Fruit fly (Drosophila melanogaster) whole organism, embryonic: ENCODE results near the gene Rbm13.

Experiments
- Adf1 ChIP-seq: fragments of 200-800 bp; sonication (Bioruptor generic); IDR thresholded peaks from 2 replicates; pipeline ENCODE4 v1.3.6; 2022; ENCODE audit warnings: missing biosample characterization, missing genetic modification characterization
- Bgb ChIP-seq: fragments of 200-800 bp; sonication (Bioruptor generic); IDR thresholded peaks from 2 replicates; pipeline ENCODE4 v1.3.6; 2022; ENCODE audit warnings: missing biosample characterization, missing genetic modification characterization; ENCODE audit not compliant: partially characterized antibody
- CG10209 ChIP-seq: fragments of 200-800 bp; sonication (Bioruptor generic); optimal IDR thresholded peaks from 3 replicates; lab custom pipeline; 2017; ENCODE audit warnings: missing biosample characterization, mild to moderate bottlenecking, missing genetic modification characterization, missing genetic modification reagents
- CG10959 ChIP-seq: fragments of 200-800 bp; sonication (Bioruptor generic); IDR thresholded peaks from 2 replicates; pipeline ENCODE4 v1.3.6; 2022; ENCODE audit warnings: missing biosample characterization, missing genetic modification characterization
- CG12769 ChIP-seq: fragments of 200-800 bp; sonication (Bioruptor generic); optimal IDR thresholded peaks from 2 replicates; lab custom pipeline; 2019; ENCODE audit warnings: missing biosample characterization, mild to moderate bottlenecking, missing genetic modification characterization, moderate library complexity
- CG15269 ChIP-seq: fragments of 200-800 bp; sonication (Bioruptor generic); optimal IDR thresholded peaks from 2 replicates; lab custom pipeline; 2018; ENCODE audit warnings: missing biosample characterization, mild to moderate bottlenecking, missing genetic modification characterization, moderate library complexity
- CG2120 ChIP-seq: fragments of 200-800 bp; sonication (Bioruptor generic); optimal IDR thresholded peaks from 3 replicates; lab custom pipeline; 2016; ENCODE audit warnings: missing biosample characterization, missing genetic modification characterization
- CG2712 ChIP-seq: fragments of 200-800 bp; optimal IDR thresholded peaks from 3 replicates; lab custom pipeline; 2019; ENCODE audit warnings: missing biosample characterization, mild to moderate bottlenecking, missing genetic modification characterization, moderate library complexity
- CG3163 ChIP-seq: fragments of 200-800 bp; sonication (Bioruptor generic); optimal IDR thresholded peaks from 3 replicates; lab custom pipeline; 2016; ENCODE audit warnings: missing biosample characterization, missing genetic modification characterization
- CG3726 ChIP-seq: fragments of 200-800 bp; sonication (Bioruptor generic); IDR thresholded peaks from 3 replicates; pipeline ENCODE4, ENCODE4 v1.3.6; 2022; ENCODE audit warnings: missing biosample characterization, missing genetic modification characterization
- CG4617 ChIP-seq: fragments of 200-800 bp; sonication (Bioruptor generic); optimal IDR thresholded peaks from 3 replicates; lab custom pipeline; 2016; ENCODE audit warnings: missing biosample characterization, missing genetic modification characterization, borderline replicate concordance
- CG5245 ChIP-seq: fragments of 200-800 bp; sonication (Bioruptor generic); optimal IDR thresholded peaks from 3 replicates; lab custom pipeline; 2016; ENCODE audit warnings: missing biosample characterization, missing genetic modification characterization
- CG7357 ChIP-seq: fragments of 200-800 bp; sonication (Bioruptor generic); IDR thresholded peaks from 3 replicates; pipeline ENCODE4 v1.3.6; 2022; ENCODE audit warnings: missing biosample characterization, missing genetic modification characterization
- CG8388 ChIP-seq: fragments of 200-800 bp; sonication (Bioruptor generic); optimal IDR thresholded peaks from 2 replicates; lab custom pipeline; 2019; ENCODE audit warnings: missing biosample characterization, mild to moderate bottlenecking, missing genetic modification characterization, moderate library complexity
- CG9215 ChIP-seq: fragments of 200-800 bp; sonication (Bioruptor generic); IDR thresholded peaks from 2 replicates; pipeline ENCODE4 v1.3.6; 2022; ENCODE audit warnings: missing biosample characterization, missing genetic modification characterization
- CG9876 ChIP-seq: fragments of 200-800 bp; sonication (Bioruptor generic); optimal IDR thresholded peaks from 2 replicates; lab custom pipeline; 2016; ENCODE audit warnings: missing biosample characterization, missing genetic modification characterization
- Dad ChIP-seq: fragments of 200-800 bp; sonication (Bioruptor generic); optimal IDR thresholded peaks from 3 replicates; lab custom pipeline; 2016; ENCODE audit warnings: missing biosample characterization, missing genetic modification characterization
- Deaf1 ChIP-seq: fragments of 200-800 bp; optimal IDR thresholded peaks from 3 replicates; lab custom pipeline; 2019; ENCODE audit warnings: missing biosample characterization, mild to moderate bottlenecking, missing genetic modification characterization, moderate library complexity
- Elba2 ChIP-seq: fragments of 200-800 bp; sonication (Bioruptor generic); optimal IDR thresholded peaks from 3 replicates; lab custom pipeline; 2016; ENCODE audit warnings: missing biosample characterization, missing genetic modification characterization
- HmgD ChIP-seq: fragments of 200-800 bp; sonication (Bioruptor generic); optimal IDR thresholded peaks from 3 replicates; lab custom pipeline; 2016; ENCODE audit warnings: missing biosample characterization, missing genetic modification characterization
- Lhr ChIP-seq: fragments of 200-800 bp; sonication (Bioruptor generic); optimal IDR thresholded peaks from 3 replicates; lab custom pipeline; 2017; ENCODE audit warnings: mild to moderate bottlenecking, missing biosample characterization, missing genetic modification reagents, missing genetic modification characterization
- Meics ChIP-seq: fragments of 200-800 bp; sonication (Bioruptor generic); optimal IDR thresholded peaks from 2 replicates; lab custom pipeline; 2017; ENCODE audit warnings: missing biosample characterization, mild to moderate bottlenecking, missing genetic modification characterization
- Mes4 ChIP-seq: fragments of 200-800 bp; sonication (Bioruptor generic); optimal IDR thresholded peaks from 2 replicates; lab custom pipeline; 2016; ENCODE audit warnings: missing biosample characterization, missing genetic modification characterization
- NfI ChIP-seq: fragments of 200-800 bp; sonication (Bioruptor generic); optimal IDR thresholded peaks from 3 replicates; lab custom pipeline; 2018; ENCODE audit warnings: missing biosample characterization, mild to moderate bottlenecking, missing genetic modification characterization, moderate library complexity
- PHDP ChIP-seq: fragments of 200-800 bp; sonication (Bioruptor generic); optimal IDR thresholded peaks from 3 replicates; lab custom pipeline; 2018; ENCODE audit warnings: missing biosample characterization, mild to moderate bottlenecking, missing genetic modification characterization, moderate library complexity
- Sox102F ChIP-seq: fragments of 200-800 bp; sonication (Bioruptor generic); optimal IDR thresholded peaks from 2 replicates; lab custom pipeline; 2018; ENCODE audit warnings: missing biosample characterization, mild to moderate bottlenecking, missing genetic modification characterization, moderate library complexity
- az2 ChIP-seq: fragments of 200-800 bp; sonication (Bioruptor generic); optimal IDR thresholded peaks from 3 replicates; lab custom pipeline; 2016; ENCODE audit warnings: missing biosample characterization, missing genetic modification characterization
- caup ChIP-seq: fragments of 200-800 bp; sonication (Bioruptor generic); optimal IDR thresholded peaks from 3 replicates; lab custom pipeline; 2017; ENCODE audit warnings: missing biosample characterization, mild to moderate bottlenecking, missing genetic modification characterization, moderate library complexity; ENCODE audit not compliant: severe bottlenecking
- ci ChIP-seq: fragments of 200-800 bp; sonication (Bioruptor generic); IDR thresholded peaks from 3 replicates; pipeline ENCODE4 v1.3.6; 2022; ENCODE audit warnings: missing biosample characterization, missing genetic modification characterization
- corto ChIP-seq: fragments of 200-800 bp; sonication (Bioruptor generic); optimal IDR thresholded peaks from 2 replicates; lab custom pipeline; 2016; ENCODE audit warnings: missing biosample characterization, mild to moderate bottlenecking, missing genetic modification characterization, moderate library complexity
- crc ChIP-seq: fragments of 200-800 bp; sonication (Bioruptor generic); optimal IDR thresholded peaks from 2 replicates; lab custom pipeline; 2016; ENCODE audit warnings: missing biosample characterization, missing genetic modification characterization
- ewg ChIP-seq: fragments of 200-800 bp; sonication (Bioruptor generic); optimal IDR thresholded peaks from 3 replicates; lab custom pipeline; 2017; ENCODE audit warnings: mild to moderate bottlenecking, missing biosample characterization, missing genetic modification reagents, missing genetic modification characterization
- fd96Cb ChIP-seq: fragments of 200-800 bp; sonication (Bioruptor generic); optimal IDR thresholded peaks from 2 replicates; lab custom pipeline; 2018; ENCODE audit warnings: missing biosample characterization, mild to moderate bottlenecking, missing genetic modification characterization, moderate library complexity
- gcm ChIP-seq: fragments of 200-800 bp; sonication (Bioruptor generic); optimal IDR thresholded peaks from 2 replicates; lab custom pipeline; 2019; ENCODE audit warnings: missing biosample characterization, mild to moderate bottlenecking, missing genetic modification characterization, moderate library complexity
- grau ChIP-seq: fragments of 200-800 bp; optimal IDR thresholded peaks from 3 replicates; lab custom pipeline; 2019; ENCODE audit warnings: missing biosample characterization, mild to moderate bottlenecking, missing genetic modification characterization, moderate library complexity
- inv ChIP-seq: fragments of 200-800 bp; sonication (Bioruptor generic); IDR thresholded peaks from 2 replicates; pipeline ENCODE4 v1.3.6; 2022; ENCODE audit warnings: missing biosample characterization, missing genetic modification characterization; ENCODE audit not compliant: partially characterized antibody
- klu ChIP-seq: fragments of 200-800 bp; sonication (Bioruptor generic); IDR thresholded peaks from 2 replicates; pipeline ENCODE4 v1.3.6; 2022; ENCODE audit warnings: missing biosample characterization, missing genetic modification characterization
- oc ChIP-seq: fragments of 200-800 bp; sonication (Bioruptor generic); optimal IDR thresholded peaks from 2 replicates; lab custom pipeline; 2018; ENCODE audit warnings: missing biosample characterization, mild to moderate bottlenecking, missing genetic modification characterization, moderate library complexity
- odd ChIP-seq: fragments of 200-800 bp; sonication (Bioruptor generic); optimal IDR thresholded peaks from 2 replicates; lab custom pipeline; 2017; ENCODE audit warnings: missing biosample characterization, mild to moderate bottlenecking, missing genetic modification characterization
- peb ChIP-seq: fragments of 200-800 bp; sonication (Bioruptor generic); IDR thresholded peaks from 2 replicates; pipeline ENCODE4 v1.3.6; 2022; ENCODE audit warnings: missing biosample characterization, missing genetic modification characterization
- pfk ChIP-seq: fragments of 200-800 bp; sonication (Bioruptor generic); optimal IDR thresholded peaks from 2 replicates; lab custom pipeline; 2018; ENCODE audit warnings: missing biosample characterization, mild to moderate bottlenecking, missing genetic modification characterization, moderate library complexity
- pzg ChIP-seq: fragments of 200-800 bp; sonication (Bioruptor generic); optimal IDR thresholded peaks from 3 replicates; lab custom pipeline; 2018; ENCODE audit warnings: missing biosample characterization, mild to moderate bottlenecking, missing genetic modification characterization, moderate library complexity
- sc ChIP-seq, 3 experiments: fragments of >200 bp in 2 of 3; fragments of 200-800 bp in 1 of 3; sonication (Bioruptor generic) in 1 of 3; optimal IDR thresholded peaks; 2 replicates in 2 of 3; 3 replicates in 1 of 3; lab custom pipeline; 2017; ENCODE audit warnings: mild to moderate bottlenecking in 1 of 3, missing biosample characterization in 1 of 3, missing genetic modification characterization in 1 of 3, missing genetic modification reagents in 1 of 3
- sd ChIP-seq: fragments of 200-800 bp; sonication (Bioruptor generic); optimal IDR thresholded peaks from 3 replicates; lab custom pipeline; 2018; ENCODE audit warnings: missing biosample characterization, mild to moderate bottlenecking, missing genetic modification characterization, moderate library complexity
- slp2 ChIP-seq: fragments of 200-800 bp; sonication (Bioruptor generic); optimal IDR thresholded peaks from 2 replicates; lab custom pipeline; 2016; ENCODE audit warnings: missing biosample characterization, missing genetic modification characterization
- unc-4 ChIP-seq: fragments of 200-800 bp; sonication (Bioruptor generic); IDR thresholded peaks from 2 replicates; pipeline ENCODE4 v1.3.6; 2022; ENCODE audit warnings: missing biosample characterization, missing genetic modification characterization; ENCODE audit not compliant: partially characterized antibody
- usp ChIP-seq: fragments of >200 bp; optimal IDR thresholded peaks from 2 replicates; lab custom pipeline; 2017; ENCODE audit warnings: missing biosample characterization, missing genetic modification characterization

The Rbm13 gene

dm6 chrX:8863554-8864498 is 37.7 kb upstream of the Rbm13 start (continued):
- TF ChIP-seq slp2, result no peak
- peak; percentile 77 for TF ChIP-seq Deaf1 (tag; lab: Kevin White, UChicago)
- peak; percentile 34; the same call in 1 of the 2 replicates for TF ChIP-seq Adf1 (GFP tag; lab: Robert Waterston, UW)
- no peak for TF ChIP-seq CG9876
- peak; percentile 36 for TF ChIP-seq CG5245 (GFP tag; lab: Kevin White, UChicago)
- TF ChIP-seq PHDP (tag; lab: Kevin White, UChicago), result peak; percentile 85
- TF ChIP-seq odd (GFP tag; lab: Kevin White, UChicago), result peak; percentile 76
- peak; percentile 76 for TF ChIP-seq CG9215 (GFP tag; lab: Robert Waterston, UW)
- peak; percentile 73; the same call in 1 of the 2 replicates for TF ChIP-seq klu
- no peak for TF ChIP-seq Dad
- peak; percentile 85 for TF ChIP-seq Meics (GFP tag; lab: Kevin White, UChicago)
- TF ChIP-seq CG15269 (tag; lab: Kevin White, UChicago), result peak; percentile 87
- TF ChIP-seq sd (tag; lab: Kevin White, UChicago), result no peak
- TF ChIP-seq NfI (GFP tag; lab: Kevin White, UChicago), result peak; percentile 80
- TF ChIP-seq Sox102F (GFP tag; lab: Kevin White, UChicago), result peak; percentile 76
- TF ChIP-seq CG12769, result no peak
- TF ChIP-seq Lhr (GFP tag; lab: Kevin White, UChicago), result peak; percentile 23
- TF ChIP-seq pzg (GFP tag; lab: Kevin White, UChicago), result no peak
- TF ChIP-seq CG3163 (GFP tag; lab: Kevin White, UChicago), result peak; percentile 60
- TF ChIP-seq inv (GFP tag; lab: Robert Waterston, UW), result no peak
- TF ChIP-seq crc, result no peak
- peak; percentile 83 for TF ChIP-seq CG10209 (GFP tag; lab: Kevin White, UChicago)
- no peak for TF ChIP-seq pfk (GFP tag; lab: Kevin White, UChicago)
- peak; percentile 5 for TF ChIP-seq CG4617 (GFP tag; lab: Kevin White, UChicago)
- peak; percentile 77 for TF ChIP-seq fd96Cb (tag; lab: Kevin White, UChicago)
- TF ChIP-seq oc (tag; lab: Kevin White, UChicago), result peak; percentile 74
- TF ChIP-seq Mes4 (GFP tag; lab: Kevin White, UChicago), result no peak
- TF ChIP-seq peb (GFP tag; lab: Robert Waterston, UW), result no peak; the same call in 1 of the 2 replicates
- TF ChIP-seq ewg, result peak; percentile 57
- TF ChIP-seq caup (GFP tag; lab: Kevin White, UChicago), result peak; percentile 80
- TF ChIP-seq sc (optimal IDR thresholded peaks at IDR 0.05; lab: Kevin White, UChicago), result no peak
- TF ChIP-seq sc (GFP tag; optimal IDR thresholded peaks at IDR 0.05; lab: Kevin White, UChicago), result peak; percentile 62
- peak; percentile 74 for TF ChIP-seq gcm (GFP tag; lab: Kevin White, UChicago)
- peak; percentile 76 for TF ChIP-seq CG8388 (GFP tag; lab: Kevin White, UChicago)
- peak; percentile 70 for TF ChIP-seq CG10959 (GFP tag; lab: Robert Waterston, UW)
- no peak for TF ChIP-seq HmgD (GFP tag; lab: Kevin White, UChicago)
- TF ChIP-seq CG2120 (GFP tag; lab: Kevin White, UChicago), result peak; percentile 47
- TF ChIP-seq usp (GFP tag; lab: Kevin White, UChicago), result no peak
- peak; percentile 77 for TF ChIP-seq grau (tag; lab: Kevin White, UChicago)
- no peak for TF ChIP-seq unc-4 (GFP tag; lab: Robert Waterston, UW)
- TF ChIP-seq az2 (GFP tag; lab: Kevin White, UChicago), result peak; percentile 60
- TF ChIP-seq Elba2 (GFP tag; lab: Kevin White, UChicago), result no peak
- TF ChIP-seq ci (GFP tag; lab: Robert Waterston, UW), result peak; percentile 92
- peak; percentile 87 for TF ChIP-seq CG2712 (tag; lab: Kevin White, UChicago)
- peak; percentile 63; the same call in 2 of the 3 replicates for TF ChIP-seq CG7357 (GFP tag; lab: Robert Waterston, UW)
- peak; percentile 67 for TF ChIP-seq corto (GFP tag; lab: Kevin White, UChicago)
- TF ChIP-seq Bgb (GFP tag; lab: Robert Waterston, UW), result peak; percentile 36; the same call in 1 of the 2 replicates
- peak; percentile 71; the same call in 2 of the 3 replicates for TF ChIP-seq CG3726
